Worm (Caenorhabditis elegans) whole organism, mixed stage, embryonic: ENCODE data around the gene F42G4.6.

ENCODE experiments used
- nhr-12 ChIP-seq: fragments of 150-350 bp; optimal IDR thresholded peaks from 2 replicates; lab custom pipeline; 2014; ENCODE audit warnings: missing biosample characterization, missing genetic modification characterization
- nhr-237 ChIP-seq: fragments of 150-350 bp; optimal IDR thresholded peaks from 2 replicates; lab custom pipeline; 2014; ENCODE audit warnings: missing biosample characterization, missing genetic modification characterization
- pha-4 ChIP-seq: fragments of 150-350 bp; optimal IDR thresholded peaks from 2 replicates; lab custom pipeline; 2018; ENCODE audit warnings: missing biosample characterization, missing genetic modification reagents, missing genetic modification characterization
- unc-39 ChIP-seq: fragments of 150-350 bp; optimal IDR thresholded peaks from 2 replicates; lab custom pipeline; 2014; ENCODE audit warnings: missing biosample characterization, missing genetic modification characterization
- unc-62 ChIP-seq: fragments of 150-350 bp; optimal IDR thresholded peaks from 2 replicates; lab custom pipeline; 2014; ENCODE audit warnings: missing biosample characterization, missing genetic modification reagents, missing genetic modification characterization

- TF ChIP-seq unc-62 (GFP tag; lab: Kevin White, UChicago) = peak; percentile 35
- no peak for TF ChIP-seq unc-39 (tag; lab: Kevin White, UChicago)
- no peak for TF ChIP-seq nhr-12
- no peak for TF ChIP-seq pha-4 (tag; lab: Kevin White, UChicago)
- TF ChIP-seq nhr-237 (tag; lab: Kevin White, UChicago) = no peak
These were observed 49.1 kb upstream of the F42G4.6 start for ce11 chrII:13030051-13030437.
